Fruit fly (Drosophila melanogaster) Kc167 (cell line): ENCODE data around the gene CG11000.

Experiments
- Myc ChIP-seq: fragments of >200 bp; optimal IDR thresholded peaks from 2 replicates; lab custom pipeline; 2017; ENCODE audit warnings: missing external identifiers
- Sin3A ChIP-seq: fragments of >200 bp; optimal IDR thresholded peaks from 2 replicates; lab custom pipeline; 2018; ENCODE audit warnings: missing external identifiers
- h ChIP-seq: fragments of >200 bp; optimal IDR thresholded peaks from 3 replicates; lab custom pipeline; 2018; ENCODE audit warnings: missing external identifiers
- insv ChIP-seq: fragments of >200 bp; optimal IDR thresholded peaks from 3 replicates; lab custom pipeline; 2018; ENCODE audit warnings: missing external identifiers
- psq ChIP-seq: fragments of >200 bp; optimal IDR thresholded peaks from 2 replicates; lab custom pipeline; 2017; ENCODE audit warnings: missing external identifiers
- ttk ChIP-seq: sonication (Bioruptor generic); optimal IDR thresholded peaks from 2 replicates; lab custom pipeline; 2017; ENCODE audit warnings: missing external identifiers

DNA sequence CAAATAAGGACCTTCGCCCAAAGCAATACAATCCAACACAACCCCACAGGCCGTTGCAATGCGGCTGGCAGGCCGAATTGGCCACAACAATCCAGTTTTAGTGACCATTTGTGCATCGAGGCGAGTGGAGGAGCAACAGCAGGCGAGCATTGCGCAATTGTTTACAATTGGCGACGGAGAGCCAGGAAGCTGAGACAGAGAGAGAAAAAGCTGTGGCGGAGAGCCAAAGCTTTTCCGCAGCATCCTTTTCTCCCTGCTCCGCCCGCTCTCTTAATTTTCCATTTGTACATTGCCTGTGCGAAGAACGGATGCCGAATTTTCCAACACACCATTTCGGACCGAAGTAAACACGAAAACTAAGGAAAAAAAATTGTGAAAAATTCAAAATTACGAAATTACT is 20.7 kb upstream of the CG11000 start, which contains the start of gene kat-60L1:
- no peak for TF ChIP-seq ttk (lab: Kevin White, UChicago)
- TF ChIP-seq psq (lab: Kevin White, UChicago) = no peak
- TF ChIP-seq Myc = no peak
- no peak for TF ChIP-seq h (lab: Kevin White, UChicago)
- no peak for TF ChIP-seq Sin3A (lab: Kevin White, UChicago)
- TF ChIP-seq insv = no peak
